Worm (Caenorhabditis elegans): ENCODE measurements around the gene fbxb-91.

The fbxb-91 gene

ce11 chrII:3743684-3744200 lies 6.8 kb downstream of the fbxb-91 start, which contains the start of gene nta-1:
nta-1 (minus strand) TSS chrII:3743814.
- TF ChIP-seq ceh-13 (GFP tag; optimal IDR thresholded peaks at IDR 0.05) (no peak), pes-1 (GFP tag; IDR thresholded peaks at IDR 0.05) (no peak), flt-1 (GFP tag; IDR thresholded peaks at IDR 0.05) (no peak), hmg-4 (GFP tag; optimal IDR thresholded peaks at IDR 0.05) (no peak), tbx-11 (GFP tag; IDR thresholded peaks at IDR 0.05) (no peak), F13C5.2 (tag; optimal IDR thresholded peaks at IDR 0.05) (no peak), ceh-36 (tag; optimal IDR thresholded peaks at IDR 0.05) (no peak)

- no peak for TF ChIP-seq sea-1 (GFP tag; conservative IDR thresholded peaks at IDR 0.05)
- TF ChIP-seq ets-7 (tag; optimal IDR thresholded peaks at IDR 0.05) = no peak
- TF ChIP-seq tbx-37 (GFP tag; conservative IDR thresholded peaks at IDR 0.05) = no peak
- TF ChIP-seq ceh-36 (tag; optimal IDR thresholded peaks at IDR 0.05) = no peak
- no peak for TF ChIP-seq aly-1 (tag; optimal IDR thresholded peaks at IDR 0.05)
- TF ChIP-seq B0310.2 (tag; optimal IDR thresholded peaks at IDR 0.05) = no peak
- TF ChIP-seq scrt-1 (GFP tag; IDR thresholded peaks at IDR 0.05) = no peak
- TF ChIP-seq hnd-1 (tag; optimal IDR thresholded peaks at IDR 0.05) = no peak
Observed at ce11 chrII:3741584-3741983, 9.0 kb downstream of the fbxb-91 start, which contains the start of gene F12E12.1. F12E12.1 (plus strand) TSS chrII:3741884.

ce11 chrII:3739647-3740046 lies 10.9 kb downstream of the fbxb-91 start, which contains the start of gene F12E12.2:
F12E12.2 (plus strand) TSS chrII:3739947.
- TF ChIP-seq tra-4 (tag; optimal IDR thresholded peaks at IDR 0.05) (no peak), B0310.2 (tag; optimal IDR thresholded peaks at IDR 0.05) (no peak), tbx-11 (GFP tag; IDR thresholded peaks at IDR 0.05) (no peak), ceh-13 (GFP tag; optimal IDR thresholded peaks at IDR 0.05) (no peak), ceh-36 (tag; optimal IDR thresholded peaks at IDR 0.05) (no peak), flt-1 (GFP tag; IDR thresholded peaks at IDR 0.05) (no peak), scrt-1 (GFP tag; IDR thresholded peaks at IDR 0.05) (no peak), ama-1 (optimal IDR thresholded peaks at IDR 0.05) (no peak)

- TF ChIP-seq sea-1 (GFP tag; conservative IDR thresholded peaks at IDR 0.05) = no peak
- no peak for TF ChIP-seq pes-1 (GFP tag; IDR thresholded peaks at IDR 0.05)
- TF ChIP-seq F13C5.2 (tag; optimal IDR thresholded peaks at IDR 0.05) = no peak
- no peak for TF ChIP-seq hmbx-1 (tag; optimal IDR thresholded peaks at IDR 0.05)
- no peak for TF ChIP-seq aly-1 (tag; optimal IDR thresholded peaks at IDR 0.05)
- TF ChIP-seq tbx-11 (GFP tag; IDR thresholded peaks at IDR 0.05) = no peak
Observed at ce11 chrII:3736893-3737375, 13.7 kb downstream of the fbxb-91 start, which contains the start of gene F12E12.6. F12E12.6 (minus strand) TSS chrII:3736943.

- TF ChIP-seq ceh-36 (tag; optimal IDR thresholded peaks at IDR 0.05) = no peak
Observed at ce11 chrII:3731723-3732122, 18.9 kb downstream of the fbxb-91 start, which contains the start of the genes sdz-12 and bath-31. sdz-12 (minus strand) TSS chrII:3731823. bath-31 (plus strand) TSS chrII:3731973.

ce11 chrII:3727996-3728395 lies 22.6 kb downstream of the fbxb-91 start, which contains the start of gene C46E10.8:
C46E10.8 (minus strand) TSS chrII:3728096.
- TF ChIP-seq B0310.2 (tag; optimal IDR thresholded peaks at IDR 0.05) (no peak), pes-1 (GFP tag; IDR thresholded peaks at IDR 0.05) (no peak), scrt-1 (GFP tag; IDR thresholded peaks at IDR 0.05) (no peak), F13C5.2 (tag; optimal IDR thresholded peaks at IDR 0.05) (no peak), tbx-37 (GFP tag; conservative IDR thresholded peaks at IDR 0.05) (no peak), ceh-36 (tag; optimal IDR thresholded peaks at IDR 0.05) (no peak)

- TF ChIP-seq ceh-13 (GFP tag; optimal IDR thresholded peaks at IDR 0.05) = no peak
- no peak for TF ChIP-seq flt-1 (GFP tag; IDR thresholded peaks at IDR 0.05)
- no peak for TF ChIP-seq tbx-11 (GFP tag; IDR thresholded peaks at IDR 0.05)
- TF ChIP-seq hmg-4 (GFP tag; optimal IDR thresholded peaks at IDR 0.05) = no peak
- no peak for TF ChIP-seq ets-7 (tag; optimal IDR thresholded peaks at IDR 0.05)
- no peak for TF ChIP-seq hmbx-1 (tag; optimal IDR thresholded peaks at IDR 0.05)
- TF ChIP-seq tra-4 (tag; optimal IDR thresholded peaks at IDR 0.05) = no peak
- no peak for TF ChIP-seq scrt-1 (GFP tag; IDR thresholded peaks at IDR 0.05)
- no peak for TF ChIP-seq aly-1 (tag; optimal IDR thresholded peaks at IDR 0.05)
- no peak for TF ChIP-seq F13C5.2 (tag; optimal IDR thresholded peaks at IDR 0.05)
- TF ChIP-seq tbx-37 (GFP tag; conservative IDR thresholded peaks at IDR 0.05) = no peak
- TF ChIP-seq ama-1 (optimal IDR thresholded peaks at IDR 0.05) = no peak
- TF ChIP-seq pes-1 (GFP tag; IDR thresholded peaks at IDR 0.05) = no peak
- no peak for TF ChIP-seq ceh-36 (tag; optimal IDR thresholded peaks at IDR 0.05)
Observed at ce11 chrII:3724175-3724715, 26.3 kb downstream of the fbxb-91 start, which contains the start of gene C46E10.1. C46E10.1 (plus strand) TSS chrII:3724225.

- TF ChIP-seq hnd-1 (tag; optimal IDR thresholded peaks at IDR 0.05) (no peak), tbx-37 (GFP tag; conservative IDR thresholded peaks at IDR 0.05) (no peak), tbx-11 (GFP tag; IDR thresholded peaks at IDR 0.05) (no peak), ceh-36 (tag; optimal IDR thresholded peaks at IDR 0.05) (no peak), hmbx-1 (tag; optimal IDR thresholded peaks at IDR 0.05) (no peak), pes-1 (GFP tag; IDR thresholded peaks at IDR 0.05) (no peak), ceh-13 (GFP tag; optimal IDR thresholded peaks at IDR 0.05) (no peak), sea-1 (GFP tag; conservative IDR thresholded peaks at IDR 0.05) (no peak), flt-1 (GFP tag; IDR thresholded peaks at IDR 0.05) (no peak), ets-7 (tag; optimal IDR thresholded peaks at IDR 0.05) (no peak), aly-1 (tag; optimal IDR thresholded peaks at IDR 0.05) (no peak), scrt-1 (GFP tag; IDR thresholded peaks at IDR 0.05) (no peak), tra-4 (tag; optimal IDR thresholded peaks at IDR 0.05) (no peak)
Observed at ce11 chrII:3721016-3721415, 29.6 kb downstream of the fbxb-91 start, which contains the start of gene C46E10.3. C46E10.3 (plus strand) TSS chrII:3721316.

Data from whole organism, early embryonic.